Fruit fly (Drosophila melanogaster) S2 (cell line): Measurements from ENCODE around the gene CG3168.

ENCODE experiments used
- CG8478 ChIP-seq: fragments of >200 bp; optimal IDR thresholded peaks from 2 replicates; lab custom pipeline; 2018
- CTCF ChIP-seq, 2 experiments: fragments of >200 bp; optimal IDR thresholded peaks; 2 replicates each; lab custom pipeline; 2018

dm6 chrX:6728597-6729158, 11.1 kb downstream of the CG3168 start:
- no peak for TF ChIP-seq CG8478 (lab: Kevin White, UChicago)
- peak; percentile 82 to 87 for TF ChIP-seq CTCF (optimal IDR thresholded peaks at IDR 0.05; lab: Kevin White, UChicago)
